Fruit fly (Drosophila melanogaster) whole organism, embryonic: ENCODE data around the gene sv.
A peak's percentile ranks its signal among the peaks of the same experiment; 100 is the strongest.

Experiments
- CG14860 ChIP-seq: fragments of 200-800 bp; sonication (Bioruptor generic); IDR thresholded peaks from 3 replicates; pipeline ENCODE4 v1.3.6; 2022; ENCODE audit warnings: missing biosample characterization, missing genetic modification characterization; ENCODE audit not compliant: partially characterized antibody
- CG16813 ChIP-seq: fragments of 200-800 bp; sonication (Bioruptor generic); IDR thresholded peaks from 3 replicates; pipeline ENCODE4 v1.3.6; 2022; ENCODE audit warnings: missing biosample characterization, missing genetic modification characterization; ENCODE audit not compliant: partially characterized antibody
- CG17361 ChIP-seq: fragments of 200-800 bp; sonication (Bioruptor generic); IDR thresholded peaks from 3 replicates; pipeline ENCODE4 v1.3.6; 2022; ENCODE audit warnings: missing biosample characterization, missing genetic modification characterization
- CG1792 ChIP-seq: fragments of 200-800 bp; sonication (Bioruptor generic); optimal IDR thresholded peaks from 2 replicates; lab custom pipeline; 2016; ENCODE audit warnings: missing biosample characterization, missing genetic modification characterization
- CG18262 ChIP-seq: fragments of 200-800 bp; optimal IDR thresholded peaks from 3 replicates; lab custom pipeline; 2019; ENCODE audit warnings: missing biosample characterization, mild to moderate bottlenecking, missing genetic modification characterization, moderate library complexity
- CG2199 ChIP-seq: fragments of 200-800 bp; sonication (Bioruptor generic); IDR thresholded peaks from 3 replicates; pipeline ENCODE4 v1.3.6; 2022; ENCODE audit warnings: missing biosample characterization, missing genetic modification characterization
- CG30403 ChIP-seq: fragments of 200-800 bp; sonication (Bioruptor generic); optimal IDR thresholded peaks from 3 replicates; lab custom pipeline; 2016; ENCODE audit warnings: missing biosample characterization, missing genetic modification characterization
- CG33557 ChIP-seq: fragments of 200-800 bp; sonication (Bioruptor generic); optimal IDR thresholded peaks from 2 replicates; lab custom pipeline; 2019; ENCODE audit warnings: missing biosample characterization, mild to moderate bottlenecking, missing genetic modification characterization, moderate library complexity
- CG3847 ChIP-seq: fragments of 200-800 bp; sonication (Bioruptor generic); IDR thresholded peaks from 2 replicates; pipeline ENCODE4 v1.3.6; 2022; ENCODE audit warnings: missing biosample characterization, missing genetic modification characterization
- CG4424 ChIP-seq: fragments of 200-800 bp; sonication (Bioruptor generic); optimal IDR thresholded peaks from 3 replicates; lab custom pipeline; 2016; ENCODE audit warnings: missing biosample characterization, missing genetic modification characterization
- CG7786 ChIP-seq: fragments of 200-800 bp; sonication (Bioruptor generic); optimal IDR thresholded peaks from 2 replicates; lab custom pipeline; 2016; ENCODE audit warnings: missing biosample characterization, missing genetic modification characterization
- CG7963 ChIP-seq: fragments of 200-800 bp; sonication (Bioruptor generic); IDR thresholded peaks from 3 replicates; pipeline ENCODE4 v1.3.6; 2022; ENCODE audit warnings: missing biosample characterization, missing genetic modification characterization; ENCODE audit not compliant: partially characterized antibody
- D19A ChIP-seq: fragments of 200-800 bp; optimal IDR thresholded peaks from 3 replicates; lab custom pipeline; 2019; ENCODE audit warnings: missing biosample characterization, mild to moderate bottlenecking, missing genetic modification characterization, moderate library complexity
- D19B ChIP-seq: fragments of 200-800 bp; sonication (Bioruptor generic); optimal IDR thresholded peaks from 2 replicates; lab custom pipeline; 2017; ENCODE audit warnings: missing biosample characterization, mild to moderate bottlenecking, missing genetic modification characterization
- Dll ChIP-seq: fragments of 200-800 bp; sonication (Bioruptor generic); IDR thresholded peaks from 4 replicates; pipeline ENCODE4 v1.3.6; 2022; ENCODE audit warnings: missing biosample characterization, missing genetic modification characterization; ENCODE audit not compliant: partially characterized antibody
- Dref ChIP-seq: fragments of 200-800 bp; sonication (Bioruptor generic); IDR thresholded peaks from 2 replicates; pipeline ENCODE4 v1.3.6; 2022; ENCODE audit warnings: missing biosample characterization, missing genetic modification characterization
- Ets65A ChIP-seq: fragments of 200-800 bp; sonication (Bioruptor generic); peaks from one replicate; lab custom pipeline; 2016; ENCODE audit warnings: missing biosample characterization, missing genetic modification characterization
- HLH4C ChIP-seq: fragments of 200-800 bp; sonication (Bioruptor generic); IDR thresholded peaks from 3 replicates; pipeline ENCODE4 v1.3.6; 2022; ENCODE audit warnings: missing biosample characterization, missing genetic modification characterization; ENCODE audit not compliant: partially characterized antibody
- HLH54F ChIP-seq: fragments of 200-800 bp; sonication (Bioruptor generic); optimal IDR thresholded peaks from 3 replicates; lab custom pipeline; 2016; ENCODE audit warnings: missing biosample characterization, missing genetic modification characterization
- Myb ChIP-seq: fragments of 200-800 bp; sonication (Bioruptor generic); optimal IDR thresholded peaks from 2 replicates; lab custom pipeline; 2016; ENCODE audit warnings: missing biosample characterization, missing genetic modification characterization
- Nf-YA ChIP-seq: fragments of 200-800 bp; sonication (Bioruptor generic); IDR thresholded peaks from 2 replicates; pipeline ENCODE4 v1.3.6; 2022; ENCODE audit warnings: missing biosample characterization, missing genetic modification characterization
- Nf-YB ChIP-seq: fragments of 200-800 bp; sonication (Bioruptor generic); optimal IDR thresholded peaks from 3 replicates; lab custom pipeline; 2019; ENCODE audit warnings: missing biosample characterization, mild to moderate bottlenecking, missing genetic modification characterization, moderate library complexity
- Nf-YC ChIP-seq: fragments of 200-800 bp; optimal IDR thresholded peaks from 3 replicates; lab custom pipeline; 2019; ENCODE audit warnings: missing biosample characterization, mild to moderate bottlenecking, missing genetic modification characterization, moderate library complexity
- NfI ChIP-seq: fragments of 200-800 bp; sonication (Bioruptor generic); optimal IDR thresholded peaks from 3 replicates; lab custom pipeline; 2018; ENCODE audit warnings: missing biosample characterization, mild to moderate bottlenecking, missing genetic modification characterization, moderate library complexity
- Scr ChIP-seq: fragments of 200-800 bp; sonication (Bioruptor generic); IDR thresholded peaks from 2 replicates; pipeline ENCODE4 v1.3.6; 2022; ENCODE audit warnings: missing biosample characterization, missing genetic modification characterization; ENCODE audit not compliant: partially characterized antibody
- ac ChIP-seq: fragments of 200-800 bp; sonication (Bioruptor generic); optimal IDR thresholded peaks from 3 replicates; lab custom pipeline; 2017; ENCODE audit warnings: missing biosample characterization, mild to moderate bottlenecking, missing genetic modification characterization
- bowl ChIP-seq: fragments of 200-800 bp; sonication (Bioruptor generic); IDR thresholded peaks from 2 replicates; pipeline ENCODE4 v1.3.6; 2022; ENCODE audit warnings: missing biosample characterization, missing genetic modification characterization
- chm ChIP-seq: fragments of 200-800 bp; sonication (Bioruptor generic); IDR thresholded peaks from 2 replicates; pipeline ENCODE4 v1.3.6; 2022; ENCODE audit warnings: missing biosample characterization, missing genetic modification characterization
- dan ChIP-seq: fragments of 200-800 bp; sonication (Bioruptor generic); IDR thresholded peaks from 2 replicates; pipeline ENCODE4 v1.3.6; 2022; ENCODE audit warnings: missing biosample characterization, missing genetic modification characterization
- dmrt11E ChIP-seq: fragments of 200-800 bp; sonication (Bioruptor generic); optimal IDR thresholded peaks from 3 replicates; lab custom pipeline; 2018; ENCODE audit warnings: missing biosample characterization, mild to moderate bottlenecking, missing genetic modification characterization, moderate library complexity
- gem ChIP-seq: fragments of 200-800 bp; sonication (Bioruptor generic); optimal IDR thresholded peaks from 2 replicates; lab custom pipeline; 2019; ENCODE audit warnings: missing biosample characterization, mild to moderate bottlenecking, missing genetic modification characterization, moderate library complexity
- jigr1 ChIP-seq: fragments of 200-800 bp; sonication (Bioruptor generic); IDR thresholded peaks from 3 replicates; pipeline ENCODE4 v1.3.6; 2022; ENCODE audit warnings: missing biosample characterization, missing genetic modification characterization
- lola ChIP-seq, 3 experiments: fragments of >200 bp in 2 of 3; fragments of 200-800 bp in 1 of 3; sonication (Bioruptor generic) in 1 of 3; optimal IDR thresholded peaks; 2 replicates each; lab custom pipeline; 2017 to 2019; ENCODE audit warnings: missing biosample characterization in 3 of 3, missing genetic modification characterization in 3 of 3, mild to moderate bottlenecking in 1 of 3, moderate library complexity in 1 of 3
- mam ChIP-seq: fragments of 200-800 bp; sonication (Bioruptor generic); optimal IDR thresholded peaks from 3 replicates; lab custom pipeline; 2016; ENCODE audit warnings: missing biosample characterization, missing genetic modification characterization
- nerfin-2 ChIP-seq: fragments of 200-800 bp; sonication (Bioruptor generic); IDR thresholded peaks from 2 replicates; pipeline ENCODE4 v1.3.6; 2022; ENCODE audit warnings: missing biosample characterization, missing genetic modification characterization; ENCODE audit not compliant: partially characterized antibody
- nmo ChIP-seq: fragments of 200-800 bp; sonication (Bioruptor generic); optimal IDR thresholded peaks from 2 replicates; lab custom pipeline; 2018; ENCODE audit warnings: missing biosample characterization, mild to moderate bottlenecking, missing genetic modification characterization, moderate library complexity
- peb ChIP-seq: fragments of 200-800 bp; sonication (Bioruptor generic); IDR thresholded peaks from 2 replicates; pipeline ENCODE4 v1.3.6; 2022; ENCODE audit warnings: missing biosample characterization, missing genetic modification characterization
- pzg ChIP-seq: fragments of 200-800 bp; sonication (Bioruptor generic); optimal IDR thresholded peaks from 3 replicates; lab custom pipeline; 2018; ENCODE audit warnings: missing biosample characterization, mild to moderate bottlenecking, missing genetic modification characterization, moderate library complexity
- sc ChIP-seq, 3 experiments: fragments of >200 bp in 2 of 3; fragments of 200-800 bp in 1 of 3; sonication (Bioruptor generic) in 1 of 3; optimal IDR thresholded peaks; 2 replicates in 2 of 3; 3 replicates in 1 of 3; lab custom pipeline; 2017; ENCODE audit warnings: mild to moderate bottlenecking in 1 of 3, missing biosample characterization in 1 of 3, missing genetic modification characterization in 1 of 3, missing genetic modification reagents in 1 of 3
- sens ChIP-seq: fragments of 200-800 bp; sonication (Bioruptor generic); peaks from one replicate; lab custom pipeline; 2016; ENCODE audit warnings: missing biosample characterization, missing genetic modification characterization
- sim ChIP-seq: fragments of 200-800 bp; sonication (Bioruptor generic); IDR thresholded peaks from 2 replicates; pipeline ENCODE4 v1.3.6; 2022; ENCODE audit warnings: missing biosample characterization, missing genetic modification characterization
- sr ChIP-seq: fragments of 200-800 bp; sonication (Bioruptor generic); IDR thresholded peaks from 3 replicates; pipeline ENCODE4 v1.3.6; 2022; ENCODE audit warnings: missing biosample characterization, missing genetic modification characterization
- unpg ChIP-seq: fragments of 200-800 bp; sonication (Bioruptor generic); optimal IDR thresholded peaks from 3 replicates; lab custom pipeline; 2018; ENCODE audit warnings: missing biosample characterization, mild to moderate bottlenecking, missing genetic modification characterization, moderate library complexity
- vnd ChIP-seq: fragments of 200-800 bp; sonication (Bioruptor generic); IDR thresholded peaks from 3 replicates; pipeline ENCODE4 v1.3.6; 2022; ENCODE audit warnings: missing biosample characterization, missing genetic modification characterization; ENCODE audit not compliant: partially characterized antibody
- zf30C ChIP-seq: fragments of 200-800 bp; sonication (Bioruptor generic); optimal IDR thresholded peaks from 3 replicates; lab custom pipeline; 2018; ENCODE audit warnings: missing biosample characterization, mild to moderate bottlenecking, missing genetic modification characterization

sv gene

dm6 chr4:1084326-1085062 lies 4.1 kb upstream of the sv start, which contains the start of gene Actbeta (continued):
- TF ChIP-seq sr (GFP tag; lab: Robert Waterston, UW) (no peak), CG3847 (no peak), HLH54F (GFP tag; lab: Kevin White, UChicago) (no peak), pzg (peak; percentile 81), peb (GFP tag; lab: Robert Waterston, UW) (no peak), NfI (GFP tag; lab: Kevin White, UChicago) (no peak), dan (no peak), CG7786 (GFP tag; lab: Kevin White, UChicago) (no peak)
- TF ChIP-seq, all 482 proteins: peak for 66

- peak; percentile 73 for TF ChIP-seq CG16813 (GFP tag; lab: Robert Waterston, UW)
- peak; percentile 67 for TF ChIP-seq HLH4C (GFP tag; lab: Robert Waterston, UW)
- peak; percentile 40; the same call in 1 of the 3 replicates for TF ChIP-seq CG7963
- peak; percentile 54; the same call in 1 of the 3 replicates for TF ChIP-seq CG2199
- no peak for TF ChIP-seq mam
- TF ChIP-seq sim (GFP tag; lab: Robert Waterston, UW): no peak
- no peak for TF ChIP-seq unpg
- TF ChIP-seq Dll (GFP tag; lab: Robert Waterston, UW): 0 out of 4 replicates have a peak, but pooled peaks have one; percentile 18
- TF ChIP-seq Scr (GFP tag; lab: Robert Waterston, UW): peak; percentile 35; the same call in 1 of the 2 replicates
- peak; percentile 26; the same call in 1 of the 2 replicates for TF ChIP-seq nerfin-2 (GFP tag; lab: Robert Waterston, UW)
- peak; percentile 63; the same call in 1 of the 3 replicates for TF ChIP-seq CG14860 (GFP tag; lab: Robert Waterston, UW)
- TF ChIP-seq jigr1: no peak
- no peak for TF ChIP-seq Nf-YA (GFP tag; lab: Robert Waterston, UW)
- peak; percentile 23 for TF ChIP-seq ac (GFP tag; lab: Kevin White, UChicago)
- TF ChIP-seq vnd (GFP tag; lab: Robert Waterston, UW): peak; percentile 43; the same call in 1 of the 3 replicates
- TF ChIP-seq Ets65A (GFP tag; lab: Kevin White, UChicago): peak; percentile 21
- no peak for TF ChIP-seq nmo
These were observed 1.7 kb downstream of the sv start for dm6 chr4:1090304-1090703.

DNA sequence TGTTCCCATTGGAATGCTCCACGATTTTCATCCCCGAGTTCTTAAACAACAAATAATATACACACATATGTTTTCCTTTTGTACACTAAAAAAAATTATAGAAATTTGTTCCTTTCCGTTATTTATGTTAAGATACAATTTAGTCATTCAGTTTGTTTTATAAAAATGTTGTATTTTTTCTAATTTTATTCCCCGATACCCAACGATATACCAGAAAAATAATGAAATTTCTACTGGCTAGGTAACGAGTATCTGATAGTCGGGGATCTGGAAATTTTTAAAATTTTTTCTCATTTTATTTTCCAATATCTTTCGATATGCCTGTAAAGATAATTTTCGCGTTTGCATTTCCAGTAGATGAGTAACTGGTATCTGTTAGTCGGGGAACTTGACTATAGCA lies 4.8 kb downstream of the sv start:
- TF ChIP-seq Nf-YC (peak; percentile 8), zf30C (peak; percentile 53), CG1792 (GFP tag; lab: Kevin White, UChicago) (no peak), chm (GFP tag; lab: Robert Waterston, UW) (no peak), CG18262 (peak; percentile 51), CG33557 (GFP tag; lab: Kevin White, UChicago) (no peak), bowl (GFP tag; lab: Robert Waterston, UW) (no peak), sens (peak; percentile 84), gem (tag; lab: Kevin White, UChicago) (peak; percentile 52), Nf-YB (GFP tag; lab: Kevin White, UChicago) (peak; percentile 20), CG17361 (peak; percentile 55; the same call in 2 of the 3 replicates), CG30403 (peak; percentile 5), dmrt11E (tag; lab: Kevin White, UChicago) (peak; percentile 53), Dref (no peak), sc (optimal IDR thresholded peaks at IDR 0.05; lab: Kevin White, UChicago) (no peak), sc (GFP tag; optimal IDR thresholded peaks at IDR 0.05; lab: Kevin White, UChicago) (peak; percentile 19), D19A (tag; lab: Kevin White, UChicago) (peak; percentile 54), CG2199 (peak; percentile 12; the same call in 1 of the 3 replicates), Myb (no peak), D19B (GFP tag; lab: Kevin White, UChicago) (no peak), lola (GFP tag; optimal IDR thresholded peaks at IDR 0.05; lab: Kevin White, UChicago) (peak in 1 of 3 experiments; percentile 44), CG4424 (GFP tag; lab: Kevin White, UChicago) (peak; percentile 21)
- TF ChIP-seq, all 482 proteins: peak for 14
